Worm (Caenorhabditis elegans) whole organism, midembryonic: ENCODE results near the gene dlc-3.

ENCODE experiments used
- T22C8.4 ChIP-seq: fragments of 200-800 bp; sonication (Bioruptor generic); IDR thresholded peaks from 2 replicates; pipeline ENCODE4 v1.3.6; 2022; ENCODE audit warnings: missing genetic modification characterization, missing compliant biosample characterization
- cog-1 ChIP-seq: sonication (generic microtip); optimal IDR thresholded peaks from 2 replicates; lab custom pipeline; 2016; ENCODE audit warnings: missing genetic modification characterization, missing compliant biosample characterization
- flt-1 ChIP-seq: fragments of 200-800 bp; sonication (Bioruptor generic); IDR thresholded peaks from 2 replicates; pipeline ENCODE4 v1.3.6; 2022; ENCODE audit warnings: missing genetic modification characterization, missing compliant biosample characterization
- klf-2 ChIP-seq: fragments of 200-800 bp; sonication (Bioruptor generic); conservative IDR thresholded peaks from 2 replicates; pipeline ENCODE4 v1.3.6; 2022; ENCODE audit warnings: missing genetic modification reagents, missing genetic modification characterization, missing compliant biosample characterization
- med-1 ChIP-seq: sonication (generic microtip); optimal IDR thresholded peaks from 2 replicates; lab custom pipeline; 2017; ENCODE audit warnings: missing genetic modification characterization, mild to moderate bottlenecking, missing compliant biosample characterization, antibody characterized with exemption, missing genetic modification reagents; ENCODE audit not compliant: insufficient read depth
- ref-1 ChIP-seq: fragments of 200-800 bp; sonication (Bioruptor generic); conservative IDR thresholded peaks from 2 replicates; pipeline ENCODE4 v1.3.6; 2022; ENCODE audit warnings: missing genetic modification reagents, missing genetic modification characterization, missing compliant biosample characterization
- tab-1 ChIP-seq: fragments of 200-800 bp; sonication (Bioruptor generic); IDR thresholded peaks from 2 replicates; pipeline ENCODE4 v1.3.6; 2022; ENCODE audit warnings: missing genetic modification characterization, missing compliant biosample characterization
- ztf-23 ChIP-seq: fragments of 200-800 bp; sonication (Bioruptor generic); IDR thresholded peaks from 2 replicates; pipeline ENCODE4 v1.3.6; 2022; ENCODE audit warnings: missing genetic modification reagents, missing genetic modification characterization, missing compliant biosample characterization
- ztf-29 ChIP-seq: fragments of 200-800 bp; sonication (Bioruptor generic); IDR thresholded peaks from 2 replicates; pipeline ENCODE4 v1.3.6; 2022; ENCODE audit warnings: missing genetic modification reagents, missing genetic modification characterization, missing compliant biosample characterization

The dlc-3 gene

DNA sequence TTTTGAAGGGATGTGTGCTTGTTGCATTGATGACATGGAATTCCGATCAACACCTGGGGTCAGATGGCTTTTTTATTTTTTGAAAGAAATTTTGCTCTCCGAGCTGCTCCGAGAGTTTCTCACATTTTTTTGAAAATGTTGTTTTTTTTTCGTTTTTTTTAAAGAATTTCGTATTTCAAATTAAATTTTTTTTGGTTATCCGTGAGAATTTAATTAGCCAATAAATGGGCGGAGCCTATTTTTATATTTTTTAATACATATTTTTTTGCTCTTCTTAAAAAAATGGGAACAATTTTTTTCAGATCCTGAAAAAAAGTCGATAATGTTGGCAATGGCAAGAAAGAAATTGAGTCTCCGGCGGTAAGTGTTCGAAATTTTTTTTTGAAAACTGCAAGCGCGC lies at the start of gene dlc-3:
Gene dlc-3, plus strand, starts transcription at position 301 of the 400 bp plus-strand sequence.
- TF ChIP-seq ref-1 (GFP tag; lab: Robert Waterston, UW), result no peak
- no peak for TF ChIP-seq flt-1 (GFP tag; lab: Robert Waterston, UW)
- no peak for TF ChIP-seq T22C8.4
- no peak for TF ChIP-seq ztf-29 (GFP tag; lab: Robert Waterston, UW)

DNA sequence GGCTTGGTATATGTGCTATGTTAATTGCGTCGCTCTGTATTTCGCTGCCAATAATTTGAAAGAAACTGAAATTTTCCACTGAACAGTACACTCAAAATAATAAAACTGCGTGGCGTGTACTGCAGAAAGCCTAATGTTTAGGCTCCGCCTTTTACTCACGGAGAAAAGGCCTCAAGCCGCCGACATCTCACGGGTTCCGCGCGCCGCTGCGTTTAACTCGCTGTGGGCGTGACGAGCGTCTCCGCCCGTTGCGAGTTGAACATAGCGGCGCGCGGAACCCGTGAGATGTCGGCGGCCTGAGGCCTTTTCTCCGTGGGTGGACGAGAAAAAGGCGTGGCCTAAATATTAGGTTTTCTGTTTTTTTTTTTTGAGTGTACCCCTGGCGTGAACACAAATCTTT lies 47.4 kb upstream of the dlc-3 start:
- TF ChIP-seq klf-2, result no peak

ce11 chrIV:16388136-16388635 lies 43.8 kb upstream of the dlc-3 start:
- TF ChIP-seq T22C8.4, result peak; percentile 71
- 0 out of 2 replicates have a peak, but pooled peaks have one; percentile 22 for TF ChIP-seq ztf-29 (GFP tag; lab: Robert Waterston, UW)
- TF ChIP-seq ref-1 (GFP tag; lab: Robert Waterston, UW), result peak; percentile 69; the same call in 1 of the 2 replicates
- TF ChIP-seq tab-1 (GFP tag; lab: Robert Waterston, UW), result peak; percentile 77
- TF ChIP-seq med-1 (GFP tag; lab: Kevin White, UChicago), result no peak
- 0 out of 2 replicates have a peak, but pooled peaks have one; percentile 46 for TF ChIP-seq klf-2
- peak; percentile 71; the same call in 1 of the 2 replicates for TF ChIP-seq flt-1 (GFP tag; lab: Robert Waterston, UW)
- peak; percentile 83 for TF ChIP-seq ztf-23 (GFP tag; lab: Robert Waterston, UW)
- no peak for TF ChIP-seq cog-1 (tag; lab: Kevin White, UChicago)

- TF ChIP-seq med-1 (GFP tag; lab: Kevin White, UChicago) (no peak), tab-1 (GFP tag; lab: Robert Waterston, UW) (0 out of 2 replicates have a peak, but pooled peaks have one; percentile 36), ztf-23 (GFP tag; lab: Robert Waterston, UW) (peak; percentile 59; the same call in 1 of the 2 replicates), T22C8.4 (no peak), ref-1 (GFP tag; lab: Robert Waterston, UW) (no peak; the same call in 1 of the 2 replicates), klf-2 (0 out of 2 replicates have a peak, but pooled peaks have one; percentile 27), cog-1 (tag; lab: Kevin White, UChicago) (no peak), flt-1 (GFP tag; lab: Robert Waterston, UW) (peak; percentile 77), ztf-29 (GFP tag; lab: Robert Waterston, UW) (no peak)
Observed at ce11 chrIV:16388856-16389461, 43.1 kb upstream of the dlc-3 start.

- no peak for TF ChIP-seq T22C8.4
- TF ChIP-seq tab-1 (GFP tag; lab: Robert Waterston, UW), result no peak
- TF ChIP-seq ztf-23 (GFP tag; lab: Robert Waterston, UW), result no peak
- TF ChIP-seq klf-2, result no peak
- no peak for TF ChIP-seq med-1 (GFP tag; lab: Kevin White, UChicago)
- TF ChIP-seq flt-1 (GFP tag; lab: Robert Waterston, UW), result no peak
- no peak for TF ChIP-seq ztf-29 (GFP tag; lab: Robert Waterston, UW)
- no peak for TF ChIP-seq cog-1 (tag; lab: Kevin White, UChicago)
- no peak for TF ChIP-seq ref-1 (GFP tag; lab: Robert Waterston, UW)
Observed at ce11 chrIV:16391470-16391869, 40.6 kb upstream of the dlc-3 start.

DNA sequence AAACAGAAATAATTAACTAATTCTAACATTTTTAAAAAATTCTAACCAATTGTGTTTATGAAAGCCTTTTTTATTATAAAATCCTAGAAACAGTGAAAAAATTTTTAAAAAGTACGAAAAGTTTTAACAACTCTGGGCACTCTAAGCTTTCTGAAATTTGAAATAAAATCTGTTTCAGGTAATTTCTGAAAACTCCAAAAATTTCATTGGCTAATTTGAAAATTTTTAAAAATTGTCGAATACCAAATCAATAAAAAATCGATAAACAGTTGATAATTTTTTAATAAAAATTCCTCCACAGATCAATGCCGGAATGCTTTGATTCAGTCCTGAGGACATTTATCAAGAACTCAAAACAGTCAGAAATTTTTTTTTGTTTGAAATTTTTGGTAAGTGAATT lies 38.4 kb upstream of the dlc-3 start, which contains the start of gene Y65A5A.24:
Gene Y65A5A.24, plus strand, starts transcription at position 301 of the 400 bp plus-strand sequence.
- no peak for TF ChIP-seq cog-1 (tag; lab: Kevin White, UChicago)
- no peak for TF ChIP-seq ztf-23 (GFP tag; lab: Robert Waterston, UW)
- TF ChIP-seq tab-1 (GFP tag; lab: Robert Waterston, UW), result no peak
- no peak for TF ChIP-seq ztf-29 (GFP tag; lab: Robert Waterston, UW)
- TF ChIP-seq T22C8.4, result no peak
- no peak for TF ChIP-seq klf-2
- no peak for TF ChIP-seq flt-1 (GFP tag; lab: Robert Waterston, UW)
- no peak for TF ChIP-seq ref-1 (GFP tag; lab: Robert Waterston, UW)
- TF ChIP-seq med-1 (GFP tag; lab: Kevin White, UChicago), result no peak

DNA sequence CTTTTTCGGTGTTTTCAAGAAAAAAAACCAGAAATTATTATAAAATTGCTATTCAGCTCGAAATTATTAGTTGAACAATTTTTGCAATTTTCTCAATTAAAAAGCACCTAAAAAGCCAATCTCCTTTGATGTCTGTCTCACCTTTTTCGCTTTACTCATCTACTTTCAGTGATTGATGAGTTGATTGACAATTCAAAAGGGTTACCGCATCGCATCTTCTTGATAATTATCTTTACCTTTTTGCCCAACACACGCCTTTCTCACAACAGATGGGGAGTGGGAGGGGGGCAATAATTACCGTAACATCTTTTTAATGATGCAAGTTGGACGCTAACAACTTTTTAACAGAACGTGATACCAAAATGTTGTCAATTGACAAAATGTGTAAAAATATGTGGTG lies 35.4 kb upstream of the dlc-3 start:
- TF ChIP-seq tab-1 (GFP tag; lab: Robert Waterston, UW) (no peak), ztf-23 (GFP tag; lab: Robert Waterston, UW) (no peak), klf-2 (no peak), flt-1 (GFP tag; lab: Robert Waterston, UW) (no peak), ztf-29 (GFP tag; lab: Robert Waterston, UW) (no peak), T22C8.4 (no peak), cog-1 (tag; lab: Kevin White, UChicago) (no peak), med-1 (GFP tag; lab: Kevin White, UChicago) (no peak), ref-1 (GFP tag; lab: Robert Waterston, UW) (no peak)

DNA sequence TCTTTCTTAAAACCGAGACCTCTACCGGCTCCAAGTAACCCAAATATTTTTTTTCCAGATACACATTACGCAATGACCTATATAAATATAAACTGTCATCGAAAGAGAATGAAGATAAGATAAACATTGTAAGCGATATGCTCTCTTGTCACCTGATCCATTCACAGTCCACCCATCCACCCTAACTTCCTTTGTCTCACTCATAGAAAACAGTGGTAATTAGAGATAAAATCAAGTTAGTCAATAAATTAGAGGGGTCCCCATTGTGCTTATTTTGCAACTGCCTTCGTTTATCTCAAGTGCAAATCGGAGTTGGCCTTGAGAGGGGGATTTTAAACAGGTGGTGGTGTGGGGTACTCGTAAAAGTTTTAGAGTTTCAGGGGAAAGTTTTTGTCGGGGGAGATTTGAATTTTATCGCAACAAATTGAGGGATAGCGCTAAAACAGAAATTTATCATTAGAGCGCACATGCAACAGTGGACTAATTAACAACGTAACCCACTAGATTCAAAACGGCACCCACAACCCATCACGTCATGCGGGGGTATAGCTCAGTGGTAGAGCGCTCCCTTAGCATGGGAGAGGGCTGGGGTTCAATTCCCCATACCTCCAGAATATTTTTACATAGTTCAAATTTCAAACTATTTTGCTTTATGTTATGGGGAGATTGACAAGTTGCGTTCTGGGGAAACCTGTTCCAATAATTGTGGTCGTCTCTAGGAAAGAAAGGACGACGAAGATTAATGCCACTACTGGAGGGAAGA lies 34.0 kb upstream of the dlc-3 start:
- peak; percentile 71 for TF ChIP-seq T22C8.4
- TF ChIP-seq ztf-29 (GFP tag; lab: Robert Waterston, UW), result 0 out of 2 replicates have a peak, but pooled peaks have one; percentile 46
- TF ChIP-seq klf-2, result peak; percentile 59; the same call in 1 of the 2 replicates
- TF ChIP-seq ztf-23 (GFP tag; lab: Robert Waterston, UW), result peak; percentile 81
- TF ChIP-seq cog-1 (tag; lab: Kevin White, UChicago), result no peak
- TF ChIP-seq med-1 (GFP tag; lab: Kevin White, UChicago), result peak; percentile 14
- peak; percentile 58 for TF ChIP-seq ref-1 (GFP tag; lab: Robert Waterston, UW)
- TF ChIP-seq flt-1 (GFP tag; lab: Robert Waterston, UW), result peak; percentile 91
- peak; percentile 87 for TF ChIP-seq tab-1 (GFP tag; lab: Robert Waterston, UW)

ce11 chrIV:16399017-16399416 lies 33.0 kb upstream of the dlc-3 start:
- TF ChIP-seq med-1 (GFP tag; lab: Kevin White, UChicago), result peak; percentile 17
- TF ChIP-seq T22C8.4, result peak; percentile 41; the same call in 1 of the 2 replicates
- peak; percentile 75 for TF ChIP-seq ztf-23 (GFP tag; lab: Robert Waterston, UW)
- TF ChIP-seq ztf-29 (GFP tag; lab: Robert Waterston, UW), result 0 out of 2 replicates have a peak, but pooled peaks have one; percentile 16
- TF ChIP-seq ref-1 (GFP tag; lab: Robert Waterston, UW), result peak; percentile 70
- peak; percentile 60; the same call in 1 of the 2 replicates for TF ChIP-seq flt-1 (GFP tag; lab: Robert Waterston, UW)
- peak; percentile 78 for TF ChIP-seq tab-1 (GFP tag; lab: Robert Waterston, UW)
- 0 out of 2 replicates have a peak, but pooled peaks have one; percentile 62 for TF ChIP-seq klf-2
- no peak for TF ChIP-seq cog-1 (tag; lab: Kevin White, UChicago)
